Worm (Caenorhabditis elegans) whole organism, young adult: ENCODE results near the gene C35A5.3.
A peak's percentile ranks its signal among the peaks of the same experiment; 100 is the strongest.
"Not testable (repeated sequence)": the region's sequence is repeated elsewhere in the genome, so short reads cannot be mapped to it uniquely, and the experiment has no call there.

ENCODE experiments used
- B0019.2 ChIP-seq: fragments of 200-800 bp; sonication (Bioruptor generic); conservative IDR thresholded peaks from 2 replicates; pipeline ENCODE4 v1.3.6; 2022; ENCODE audit warnings: missing genetic modification reagents, missing genetic modification characterization, missing compliant biosample characterization
- F49E8.2 ChIP-seq: sonication (generic microtip); optimal IDR thresholded peaks from 3 replicates; lab custom pipeline; 2017; ENCODE audit warnings: missing genetic modification characterization, mild to moderate bottlenecking, missing compliant biosample characterization, antibody characterized with exemption, moderate library complexity; ENCODE audit not compliant: insufficient read depth
- F57A8.1 ChIP-seq: fragments of 200-800 bp; sonication (Bioruptor generic); optimal IDR thresholded peaks from 2 replicates; lab custom pipeline; 2018; ENCODE audit warnings: mild to moderate bottlenecking, missing genetic modification characterization, moderate library complexity, missing compliant biosample characterization
- Y53F4B.3 ChIP-seq: fragments of 200-800 bp; sonication (Bioruptor generic); IDR thresholded peaks from 2 replicates; pipeline ENCODE4 v1.3.6; 2022; ENCODE audit warnings: missing genetic modification reagents, missing genetic modification characterization, missing compliant biosample characterization
- Y53G8AR.9 ChIP-seq: fragments of 200-800 bp; sonication (Bioruptor generic); conservative IDR thresholded peaks from 2 replicates; pipeline ENCODE4 v1.3.6; 2022; ENCODE audit warnings: missing genetic modification reagents, missing genetic modification characterization, missing compliant biosample characterization
- Y95B8A.8 ChIP-seq: fragments of 200-800 bp; sonication (Bioruptor generic); IDR thresholded peaks from 2 replicates; pipeline ENCODE4 v1.3.6; 2022; ENCODE audit warnings: missing genetic modification reagents, missing genetic modification characterization, missing compliant biosample characterization
- attf-6 ChIP-seq: fragments of 200-800 bp; sonication (Bioruptor generic); IDR thresholded peaks from 2 replicates; pipeline ENCODE4 v1.3.6; 2022; ENCODE audit warnings: missing genetic modification reagents, missing genetic modification characterization, missing compliant biosample characterization
- ceh-100 ChIP-seq: fragments of 200-800 bp; sonication (Bioruptor generic); IDR thresholded peaks from 2 replicates; pipeline ENCODE4 v1.3.6; 2022; ENCODE audit warnings: missing genetic modification reagents, missing genetic modification characterization, missing compliant biosample characterization
- ceh-40 ChIP-seq: fragments of 200-800 bp; sonication (Bioruptor generic); IDR thresholded peaks from 2 replicates; pipeline ENCODE4 v1.3.6; 2022; ENCODE audit warnings: missing genetic modification characterization, missing compliant biosample characterization
- ceh-58 ChIP-seq: fragments of 200-800 bp; sonication (Bioruptor generic); IDR thresholded peaks from 2 replicates; pipeline ENCODE4 v1.3.6; 2022; ENCODE audit warnings: missing genetic modification characterization, missing compliant biosample characterization
- chd-7 ChIP-seq: sonication (generic microtip); optimal IDR thresholded peaks from 2 replicates; lab custom pipeline; 2016; ENCODE audit warnings: mild to moderate bottlenecking, missing genetic modification characterization, moderate library complexity, missing compliant biosample characterization
- dox-1 ChIP-seq: fragments of 200-800 bp; sonication (Bioruptor generic); IDR thresholded peaks from 2 replicates; pipeline ENCODE4 v1.3.6; 2022; ENCODE audit warnings: missing genetic modification reagents, missing genetic modification characterization, missing compliant biosample characterization
- egl-18 ChIP-seq: fragments of 200-800 bp; sonication (Bioruptor generic); IDR thresholded peaks from 2 replicates; pipeline ENCODE4 v1.3.6; 2022; ENCODE audit warnings: missing genetic modification reagents, missing genetic modification characterization, missing compliant biosample characterization
- egrh-3 ChIP-seq: fragments of 200-800 bp; sonication (Bioruptor generic); IDR thresholded peaks from 2 replicates; pipeline ENCODE4 v1.3.6; 2022; ENCODE audit warnings: missing genetic modification reagents, missing genetic modification characterization, missing compliant biosample characterization
- ekl-4 ChIP-seq: fragments of 200-800 bp; sonication (Bioruptor generic); IDR thresholded peaks from 2 replicates; pipeline ENCODE4 v1.3.6; 2022; ENCODE audit warnings: missing genetic modification reagents, missing genetic modification characterization, missing compliant biosample characterization
- hmg-1.2 ChIP-seq: fragments of 200-800 bp; sonication (Bioruptor generic); IDR thresholded peaks from 2 replicates; pipeline ENCODE4 v1.3.6; 2022; ENCODE audit warnings: missing genetic modification reagents, missing genetic modification characterization, missing compliant biosample characterization
- hsf-1 ChIP-seq: fragments of 200-800 bp; sonication (Bioruptor generic); IDR thresholded peaks from 2 replicates; pipeline ENCODE4 v1.3.6; 2022; ENCODE audit warnings: missing genetic modification reagents, missing genetic modification characterization, missing compliant biosample characterization
- let-526 ChIP-seq: fragments of 200-800 bp; sonication (Bioruptor generic); IDR thresholded peaks from 2 replicates; pipeline ENCODE4 v1.3.6; 2022; ENCODE audit warnings: missing genetic modification reagents, missing genetic modification characterization, missing compliant biosample characterization
- madf-10 ChIP-seq: sonication (generic microtip); optimal IDR thresholded peaks from 2 replicates; lab custom pipeline; 2016; ENCODE audit warnings: mild to moderate bottlenecking, missing genetic modification characterization, missing compliant biosample characterization
- madf-3 ChIP-seq: fragments of 200-800 bp; sonication (Bioruptor generic); IDR thresholded peaks from 2 replicates; pipeline ENCODE4 v1.3.6; 2022; ENCODE audit warnings: missing genetic modification reagents, missing genetic modification characterization, missing compliant biosample characterization
- nfya-1 ChIP-seq: sonication (generic microtip); optimal IDR thresholded peaks from 2 replicates; lab custom pipeline; 2017; ENCODE audit warnings: antibody characterized with exemption, missing compliant biosample characterization, missing genetic modification characterization, borderline replicate concordance; ENCODE audit not compliant: insufficient read depth
- nfya-2 ChIP-seq: fragments of 200-800 bp; sonication (Bioruptor generic); IDR thresholded peaks from 2 replicates; pipeline ENCODE4 v1.3.6; 2022; ENCODE audit warnings: missing genetic modification reagents, missing genetic modification characterization, missing compliant biosample characterization
- nhr-120 ChIP-seq: fragments of 200-800 bp; sonication (Bioruptor generic); IDR thresholded peaks from 2 replicates; pipeline ENCODE4 v1.3.6; 2022; ENCODE audit warnings: missing genetic modification characterization, missing compliant biosample characterization
- pbrm-1 ChIP-seq: fragments of 200-800 bp; sonication (Bioruptor generic); IDR thresholded peaks from 2 replicates; pipeline ENCODE4 v1.3.6; 2022; ENCODE audit warnings: missing genetic modification reagents, missing genetic modification characterization, missing compliant biosample characterization
- repo-1 ChIP-seq: sonication (generic microtip); optimal IDR thresholded peaks from 2 replicates; lab custom pipeline; 2017; ENCODE audit warnings: mild to moderate bottlenecking, missing genetic modification characterization, missing compliant biosample characterization
- snpc-1.1 ChIP-seq: sonication (generic microtip); optimal IDR thresholded peaks from 2 replicates; lab custom pipeline; 2017; ENCODE audit warnings: missing genetic modification characterization, mild to moderate bottlenecking, missing compliant biosample characterization, antibody characterized with exemption, moderate library complexity, missing genotype, missing genetic modification reagents; ENCODE audit not compliant: insufficient read depth
- snpc-4 ChIP-seq, 5 experiments: fragments of 150-350 bp in 1 of 5; sonication (generic microtip) in 4 of 5; optimal IDR thresholded peaks; 2 replicates each; lab custom pipeline; 2014 to 2018; ENCODE audit warnings: missing genetic modification characterization in 5 of 5, missing biosample characterization in 3 of 5, antibody characterized with exemption in 2 of 5, mild to moderate bottlenecking in 2 of 5, missing compliant biosample characterization in 2 of 5, missing genotype in 2 of 5, moderate library complexity in 2 of 5, missing genetic modification reagents in 1 of 5
- tbp1 ChIP-seq: fragments of 200-800 bp; sonication (Bioruptor generic); optimal IDR thresholded peaks from 2 replicates; lab custom pipeline; 2018; ENCODE audit warnings: mild to moderate bottlenecking, missing genetic modification characterization, missing compliant biosample characterization
- tbx-9 ChIP-seq: sonication (generic microtip); optimal IDR thresholded peaks from 2 replicates; lab custom pipeline; 2016; ENCODE audit warnings: borderline replicate concordance, missing genetic modification characterization, inconsistent platforms, missing compliant biosample characterization
- unc-130 ChIP-seq: sonication (generic microtip); optimal IDR thresholded peaks from 2 replicates; lab custom pipeline; 2016; ENCODE audit warnings: missing genetic modification reagents, missing genetic modification characterization, missing compliant biosample characterization
- zfh-2 ChIP-seq: fragments of 200-800 bp; sonication (Bioruptor generic); conservative IDR thresholded peaks from 2 replicates; pipeline ENCODE4 v1.3.6; 2022; ENCODE audit warnings: missing genetic modification reagents, missing genetic modification characterization, missing compliant biosample characterization
- ztf-28 ChIP-seq: fragments of 200-800 bp; sonication (Bioruptor generic); IDR thresholded peaks from 2 replicates; pipeline ENCODE4 v1.3.6; 2022; ENCODE audit warnings: missing genetic modification reagents, missing genetic modification characterization, missing compliant biosample characterization

The C35A5.3 gene

DNA sequence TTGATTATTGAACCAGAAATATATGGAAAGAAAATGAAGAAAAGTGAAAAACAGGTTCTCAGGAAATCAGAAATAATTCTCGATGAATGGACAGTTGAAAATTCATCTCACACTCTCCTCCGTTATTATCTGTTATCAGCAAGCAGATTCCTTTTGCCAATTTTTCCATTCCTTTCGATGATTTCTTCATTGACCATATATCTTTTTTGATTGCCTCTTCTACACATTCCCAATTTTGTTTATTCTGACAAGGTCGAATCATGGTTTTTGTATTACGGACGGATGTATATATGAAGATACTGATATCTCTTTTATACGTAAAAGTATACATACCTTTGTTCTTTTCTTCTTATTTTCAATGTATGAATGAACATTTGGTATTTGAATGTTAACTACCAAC lies 40.5 kb downstream of the C35A5.3 start:
- TF ChIP-seq nfya-2 (GFP tag; lab: Robert Waterston, UW) = no peak
- no peak for TF ChIP-seq egl-18 (GFP tag; lab: Robert Waterston, UW)
- TF ChIP-seq madf-3 (GFP tag; lab: Robert Waterston, UW) = no peak
- no peak for TF ChIP-seq chd-7 (tag; lab: Kevin White, UChicago)
- no peak for TF ChIP-seq snpc-1.1
- TF ChIP-seq tbx-9 = no peak
- no peak for TF ChIP-seq hmg-1.2 (GFP tag; lab: Robert Waterston, UW)
- TF ChIP-seq unc-130 (GFP tag; lab: Kevin White, UChicago) = no peak

- TF ChIP-seq repo-1 (tag; lab: Kevin White, UChicago) = no peak
- no peak for TF ChIP-seq snpc-4 (GFP tag; optimal IDR thresholded peaks at IDR 0.05; lab: Kevin White, UChicago)
- TF ChIP-seq snpc-4 (tag; optimal IDR thresholded peaks at IDR 0.05; lab: Kevin White, UChicago) = no peak
- TF ChIP-seq nfya-1 (tag; lab: Kevin White, UChicago) = no peak
- TF ChIP-seq Y95B8A.8 (GFP tag; lab: Robert Waterston, UW) = no peak
- no peak for TF ChIP-seq ztf-28 (GFP tag; lab: Robert Waterston, UW)
- TF ChIP-seq zfh-2 (GFP tag; lab: Robert Waterston, UW) = no peak
- no peak for TF ChIP-seq nhr-120 (GFP tag; lab: Robert Waterston, UW)
- TF ChIP-seq madf-10 = no peak
- TF ChIP-seq F49E8.2 (tag; lab: Kevin White, UChicago) = no peak
- no peak for TF ChIP-seq F57A8.1 (GFP tag; lab: Kevin White, UChicago)
- TF ChIP-seq tbp1 (GFP tag; lab: Kevin White, UChicago) = no peak
- no peak for TF ChIP-seq let-526 (GFP tag; lab: Robert Waterston, UW)
These were observed 43.9 kb downstream of the C35A5.3 start, which contains the start of gene F22E12.1 for ce11 chrV:10457247-10457646. F22E12.1 (minus strand) TSS chrV:10457347.

ce11 chrV:10456801-10457200 lies 44.4 kb downstream of the C35A5.3 start:
- TF ChIP-seq pbrm-1 (GFP tag; lab: Robert Waterston, UW) (peak; percentile 47; the same call in 1 of the 2 replicates), snpc-1.1 (peak; percentile 62), hmg-1.2 (GFP tag; lab: Robert Waterston, UW) (peak; percentile 69), attf-6 (peak; percentile 76; the same call in 1 of the 2 replicates), snpc-4 (tag; optimal IDR thresholded peaks at IDR 0.05; lab: Kevin White, UChicago) (peak in 3 of 4 experiments; percentile 45 to 85 (median 72))
- TF ChIP-seq snpc-4 (GFP tag; optimal IDR thresholded peaks at IDR 0.05; lab: Kevin White, UChicago) = not testable (repeated sequence)

- TF ChIP-seq hsf-1 (GFP tag; lab: Robert Waterston, UW) (peak; percentile 64; the same call in 1 of the 2 replicates), dox-1 (0 out of 2 replicates have a peak, but pooled peaks have one; percentile 5), B0019.2 (GFP tag; lab: Robert Waterston, UW) (no peak)
These were observed 47.7 kb downstream of the C35A5.3 start, which contains the start of gene Y32F6A.5 for ce11 chrV:10453466-10453865. Y32F6A.5 (minus strand) TSS chrV:10453605.

- TF ChIP-seq attf-6 (0 out of 2 replicates have a peak, but pooled peaks have one; percentile 32), egrh-3 (peak; percentile 90), madf-3 (GFP tag; lab: Robert Waterston, UW) (peak; percentile 75; the same call in 1 of the 2 replicates), ekl-4 (GFP tag; lab: Robert Waterston, UW) (0 out of 2 replicates have a peak, but pooled peaks have one; percentile 22), Y53F4B.3 (peak; percentile 97; the same call in 1 of the 2 replicates), ceh-58 (GFP tag; lab: Robert Waterston, UW) (peak; percentile 94), Y53G8AR.9 (0 out of 2 replicates have a peak, but pooled peaks have one; percentile 27), ceh-100 (0 out of 2 replicates have a peak, but pooled peaks have one; percentile 32), ceh-40 (0 out of 2 replicates have a peak, but pooled peaks have one; percentile 34)
These were observed 50.8 kb downstream of the C35A5.3 start for ce11 chrV:10450355-10450754.
